Worm (Caenorhabditis elegans): ENCODE results near the gene daf-4.

DNA sequence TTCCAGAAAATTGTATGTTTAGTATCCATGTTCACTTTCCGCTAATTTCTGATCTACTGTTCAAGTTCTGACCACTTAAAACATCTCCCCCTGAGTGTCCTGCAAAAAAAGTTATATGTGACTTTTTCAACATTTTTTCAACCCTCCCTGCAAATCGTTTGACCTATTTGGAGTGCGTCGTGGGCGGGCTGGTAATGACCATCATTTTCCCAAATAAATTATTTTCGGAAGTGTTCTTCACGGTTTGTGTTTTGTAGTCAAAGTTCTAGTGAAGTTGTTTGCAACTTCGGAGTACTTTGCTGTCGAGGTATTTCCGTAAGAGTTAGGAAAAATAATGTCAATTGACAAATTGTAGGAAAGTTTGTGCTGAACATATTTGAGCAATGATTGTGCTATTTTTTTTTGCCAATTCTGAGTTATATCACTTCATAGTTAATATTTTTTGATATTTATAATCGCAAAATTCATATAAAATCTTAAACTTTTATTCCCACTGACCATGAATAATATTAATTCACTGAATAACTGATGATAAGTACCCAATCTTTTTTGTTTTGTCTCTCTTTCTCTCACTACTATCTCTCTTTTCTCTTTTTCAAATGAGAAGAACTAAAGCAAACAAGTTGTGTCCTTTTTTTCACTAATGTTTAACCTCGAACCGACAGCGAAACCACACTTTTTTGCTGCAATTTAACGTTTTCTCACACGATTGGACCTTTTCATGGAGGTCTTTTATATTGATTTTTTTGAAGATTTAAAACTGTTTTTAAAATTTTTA, 2.5 kb upstream of the daf-4 start:
- TF ChIP-seq him-1 (tag; optimal IDR thresholded peaks at IDR 0.05) (no peak), dao-5 (tag; optimal IDR thresholded peaks at IDR 0.05) (no peak)
